Fruit fly (Drosophila melanogaster): ENCODE measurements around the gene Tmtc1.

Gene Tmtc1

dm6 chr2L:2767627-2768026 is 90.1 kb downstream of the Tmtc1 start, which contains the start of the genes Taf10b and Taf10 (continued):
- TF ChIP-seq pb (GFP tag; optimal IDR thresholded peaks at IDR 0.05) (no peak), ken (GFP tag; IDR thresholded peaks at IDR 0.05) (no peak), ro (GFP tag; IDR thresholded peaks at IDR 0.05) (no peak), onecut (GFP tag; IDR thresholded peaks at IDR 0.05) (no peak), fd64A (GFP tag; optimal IDR thresholded peaks at IDR 0.05) (no peak), Optix (GFP tag; IDR thresholded peaks at IDR 0.05) (no peak), dan (GFP tag; IDR thresholded peaks at IDR 0.05) (no peak), CG6272 (GFP tag; IDR thresholded peaks at IDR 0.05) (no peak), Awh (GFP tag; IDR thresholded peaks at IDR 0.05) (no peak), CG8359 (GFP tag; optimal IDR thresholded peaks at IDR 0.05; ENCODE audit: borderline replicate concordance) (no peak), CG16779 (GFP tag; IDR thresholded peaks at IDR 0.05) (no peak), CG3281 (GFP tag; optimal IDR thresholded peaks at IDR 0.05) (no peak), fd102C (GFP tag; optimal IDR thresholded peaks at IDR 0.05) (no peak), CG2202 (tag; optimal IDR thresholded peaks at IDR 0.05) (no peak), cas (GFP tag; IDR thresholded peaks at IDR 0.05) (no peak), E2f2 (GFP tag; IDR thresholded peaks at IDR 0.05) (peak; percentile 64), hth (optimal IDR thresholded peaks at IDR 0.05) (no peak), CG5953 (GFP tag; IDR thresholded peaks at IDR 0.05) (no peak), CG12942 (GFP tag; optimal IDR thresholded peaks at IDR 0.05) (no peak), Elba2 (GFP tag; optimal IDR thresholded peaks at IDR 0.05) (no peak), salm (tag; optimal IDR thresholded peaks at IDR 0.05) (no peak), ind (GFP tag; optimal IDR thresholded peaks at IDR 0.05) (no peak), CG12071 (GFP tag; optimal IDR thresholded peaks at IDR 0.05) (no peak), CG10321 (GFP tag; IDR thresholded peaks at IDR 0.05) (no peak), sens-2 (GFP tag; IDR thresholded peaks at IDR 0.05) (no peak), Dbx (GFP tag; IDR thresholded peaks at IDR 0.05) (no peak), CG1233 (GFP tag; optimal IDR thresholded peaks at IDR 0.05) (no peak), CG4282 (GFP tag; optimal IDR thresholded peaks at IDR 0.05) (no peak), BEAF-32 (GFP tag; optimal IDR thresholded peaks at IDR 0.05) (peak; percentile 75), CG17612 (GFP tag; IDR thresholded peaks at IDR 0.05) (no peak), pho (GFP tag; optimal IDR thresholded peaks at IDR 0.05) (no peak), CG4360 (GFP tag; IDR thresholded peaks at IDR 0.05) (no peak), dimm (GFP tag; IDR thresholded peaks at IDR 0.05) (no peak), Hr39 (optimal IDR thresholded peaks at IDR 0.05) (no peak), CG7963 (GFP tag; IDR thresholded peaks at IDR 0.05; ENCODE audit: partially characterized antibody) (peak; percentile 83), Asciz (GFP tag; optimal IDR thresholded peaks at IDR 0.05) (no peak), CG12104 (GFP tag; optimal IDR thresholded peaks at IDR 0.05) (no peak), Lhr (GFP tag; optimal IDR thresholded peaks at IDR 0.05) (no peak), so (GFP tag; IDR thresholded peaks at IDR 0.05) (no peak), CG33557 (GFP tag; optimal IDR thresholded peaks at IDR 0.05) (no peak), Dll (GFP tag; IDR thresholded peaks at IDR 0.05; ENCODE audit: partially characterized antibody) (peak; percentile 85), Gsc (GFP tag; IDR thresholded peaks at IDR 0.05) (no peak), CG17802 (tag; optimal IDR thresholded peaks at IDR 0.05) (no peak), sna (GFP tag; IDR thresholded peaks at IDR 0.05; ENCODE audit: partially characterized antibody) (peak; percentile 83), CG17829 (tag; optimal IDR thresholded peaks at IDR 0.05) (peak; percentile 24), Max (GFP tag; optimal IDR thresholded peaks at IDR 0.05) (no peak), gsb-n (tag; optimal IDR thresholded peaks at IDR 0.05) (no peak), kay (GFP tag; optimal IDR thresholded peaks at IDR 0.05) (no peak), dmrt99B (tag; optimal IDR thresholded peaks at IDR 0.05) (no peak), danr (GFP tag; IDR thresholded peaks at IDR 0.05) (no peak), HmgZ (tag; optimal IDR thresholded peaks at IDR 0.05) (peak; percentile 36), cato (GFP tag; optimal IDR thresholded peaks at IDR 0.05; ENCODE audit: borderline replicate concordance) (no peak), maf-S (GFP tag; optimal IDR thresholded peaks at IDR 0.05) (no peak), repo (GFP tag; optimal IDR thresholded peaks at IDR 0.05) (no peak)
